Worm (Caenorhabditis elegans) whole organism, L1 larva: Measurements from ENCODE around the gene T09A5.5.

ENCODE experiments used
- aha-1 ChIP-seq: fragments of 150-350 bp; optimal IDR thresholded peaks from 2 replicates; lab custom pipeline; 2014; ENCODE audit warnings: missing biosample characterization, missing genetic modification characterization
- ama-1 ChIP-seq: fragments of 150-350 bp; optimal IDR thresholded peaks from 2 replicates; lab custom pipeline; 2014
- ceh-63 ChIP-seq: fragments of 200-800 bp; sonication (Bioruptor generic); optimal IDR thresholded peaks from 2 replicates; lab custom pipeline; 2018; ENCODE audit warnings: mild to moderate bottlenecking, missing genetic modification characterization, missing compliant biosample characterization
- ceh-88 ChIP-seq: fragments of 200-800 bp; sonication (Bioruptor generic); IDR thresholded peaks from 2 replicates; pipeline ENCODE4 v1.3.6; 2022; ENCODE audit warnings: missing genetic modification characterization, missing compliant biosample characterization
- ceh-90 ChIP-seq: sonication (generic microtip); optimal IDR thresholded peaks from 2 replicates; lab custom pipeline; 2016; ENCODE audit warnings: missing genetic modification characterization, missing compliant biosample characterization
- dpl-1 ChIP-seq, 3 experiments: fragments of 150-350 bp in 2 of 3; sonication (generic microtip) in 1 of 3; optimal IDR thresholded peaks; 2 replicates each; lab custom pipeline; 2014 to 2017; ENCODE audit warnings: missing biosample characterization in 3 of 3, missing genetic modification characterization in 3 of 3, missing genetic modification reagents in 3 of 3
- dsc-1 ChIP-seq: sonication (generic microtip); optimal IDR thresholded peaks from 2 replicates; lab custom pipeline; 2016; ENCODE audit warnings: mild to moderate bottlenecking, missing genetic modification characterization, missing compliant biosample characterization
- efl-3 ChIP-seq: fragments of 200-800 bp; sonication (Bioruptor generic); optimal IDR thresholded peaks from 2 replicates; lab custom pipeline; 2018; ENCODE audit warnings: mild to moderate bottlenecking, missing genetic modification characterization, missing compliant biosample characterization
- egl-27 ChIP-seq, 2 experiments: fragments of 150-350 bp in 1 of 2; sonication (generic microtip); optimal IDR thresholded peaks; 3 replicates each; lab custom pipeline; 2017 to 2018; ENCODE audit warnings: missing biosample characterization in 2 of 2, missing genetic modification characterization in 2 of 2, missing genetic modification reagents in 2 of 2
- elt-2 ChIP-seq: sonication (generic microtip); optimal IDR thresholded peaks from 2 replicates; lab custom pipeline; 2016; ENCODE audit warnings: missing genetic modification characterization, mild to moderate bottlenecking, inconsistent platforms, missing compliant biosample characterization, missing genetic modification reagents
- elt-3 ChIP-seq, 6 experiments: fragments of 150-350 bp in 1 of 6; sonication (generic microtip); optimal IDR thresholded peaks; 2 replicates each; lab custom pipeline; 2017 to 2018; ENCODE audit warnings: missing biosample characterization in 6 of 6, missing genetic modification characterization in 6 of 6, inconsistent platforms in 1 of 6
- ets-5 ChIP-seq: fragments of 200-800 bp; sonication (Bioruptor generic); IDR thresholded peaks from 2 replicates; pipeline ENCODE4 v1.3.6; 2022; ENCODE audit warnings: missing genetic modification characterization, missing compliant biosample characterization
- fkh-10 ChIP-seq: sonication (generic microtip); optimal IDR thresholded peaks from 2 replicates; lab custom pipeline; 2017; ENCODE audit warnings: missing biosample characterization, missing genetic modification reagents, missing genetic modification characterization
- fkh-4 ChIP-seq: sonication (generic microtip); optimal IDR thresholded peaks from 2 replicates; lab custom pipeline; 2016; ENCODE audit warnings: missing compliant biosample characterization, missing genetic modification characterization, borderline replicate concordance
- fkh-8 ChIP-seq: sonication (generic microtip); optimal IDR thresholded peaks from 2 replicates; lab custom pipeline; 2016; ENCODE audit warnings: mild to moderate bottlenecking, missing genetic modification characterization, missing compliant biosample characterization
- fos-1 ChIP-seq: fragments of 150-350 bp; optimal IDR thresholded peaks from 2 replicates; lab custom pipeline; 2014; ENCODE audit warnings: missing biosample characterization, missing genetic modification characterization
- hlh-4 ChIP-seq: sonication (generic microtip); optimal IDR thresholded peaks from 2 replicates; lab custom pipeline; 2016; ENCODE audit warnings: mild to moderate bottlenecking, missing genetic modification characterization, missing compliant biosample characterization
- isw-1 ChIP-seq: fragments of 200-800 bp; sonication (Bioruptor generic); IDR thresholded peaks from 2 replicates; pipeline ENCODE4 v1.3.6; 2022; ENCODE audit warnings: missing genetic modification characterization, missing compliant biosample characterization
- jun-1 ChIP-seq: fragments of 150-350 bp; optimal IDR thresholded peaks from 2 replicates; lab custom pipeline; 2014; ENCODE audit warnings: missing biosample characterization, missing genetic modification reagents, missing genetic modification characterization
- lin-13 ChIP-seq: fragments of 150-350 bp; optimal IDR thresholded peaks from 2 replicates; lab custom pipeline; 2014; ENCODE audit warnings: missing biosample characterization, missing genetic modification reagents, missing genetic modification characterization
- lin-14 ChIP-seq: fragments of 200-800 bp; sonication (Bioruptor generic); optimal IDR thresholded peaks from 2 replicates; lab custom pipeline; 2018; ENCODE audit warnings: mild to moderate bottlenecking, missing genetic modification characterization, moderate library complexity, missing compliant biosample characterization
- lir-3 ChIP-seq: sonication (generic microtip); optimal IDR thresholded peaks from 2 replicates; lab custom pipeline; 2016; ENCODE audit warnings: mild to moderate bottlenecking, missing genetic modification characterization, moderate library complexity, missing compliant biosample characterization; ENCODE audit not compliant: poor library complexity
- lsy-2 ChIP-seq, 2 experiments: fragments of 150-350 bp; optimal IDR thresholded peaks; 2 replicates each; lab custom pipeline; 2014; ENCODE audit warnings: missing biosample characterization in 2 of 2, missing genetic modification characterization in 2 of 2
- mef-2 ChIP-seq: fragments of 150-350 bp; optimal IDR thresholded peaks from 2 replicates; lab custom pipeline; 2014; ENCODE audit warnings: missing biosample characterization, missing genetic modification characterization
- nhr-19 ChIP-seq: fragments of 200-800 bp; sonication (Bioruptor generic); conservative IDR thresholded peaks from 2 replicates; pipeline ENCODE4 v1.3.6; 2022; ENCODE audit warnings: missing genetic modification characterization, missing compliant biosample characterization
- nhr-20 ChIP-seq: sonication (generic microtip); optimal IDR thresholded peaks from 2 replicates; lab custom pipeline; 2016; ENCODE audit warnings: mild to moderate bottlenecking, missing genetic modification characterization, missing compliant biosample characterization
- nhr-237 ChIP-seq: fragments of 150-350 bp; optimal IDR thresholded peaks from 2 replicates; lab custom pipeline; 2014; ENCODE audit warnings: missing biosample characterization, missing genetic modification characterization
- nhr-28 ChIP-seq: fragments of 150-350 bp; optimal IDR thresholded peaks from 2 replicates; lab custom pipeline; 2014; ENCODE audit warnings: missing biosample characterization, missing genetic modification characterization
- nhr-47 ChIP-seq: sonication (generic microtip); optimal IDR thresholded peaks from 2 replicates; lab custom pipeline; 2016; ENCODE audit warnings: mild to moderate bottlenecking, missing genetic modification characterization, moderate library complexity, missing compliant biosample characterization
- nhr-77 ChIP-seq: fragments of 150-350 bp; optimal IDR thresholded peaks from 2 replicates; lab custom pipeline; 2014; ENCODE audit warnings: missing biosample characterization, missing genetic modification characterization
- nhr-85 ChIP-seq: sonication (generic microtip); peaks from one replicate; lab custom pipeline; 2016; ENCODE audit warnings: missing genetic modification characterization, inconsistent platforms, missing compliant biosample characterization
- pag-3 ChIP-seq: sonication (generic microtip); optimal IDR thresholded peaks from 2 replicates; lab custom pipeline; 2017; ENCODE audit warnings: missing genetic modification characterization, mild to moderate bottlenecking, missing compliant biosample characterization, antibody characterized with exemption, borderline replicate concordance; ENCODE audit not compliant: insufficient read depth
- pax-3 ChIP-seq: fragments of 200-800 bp; sonication (Bioruptor generic); optimal IDR thresholded peaks from 2 replicates; lab custom pipeline; 2018; ENCODE audit warnings: mild to moderate bottlenecking, missing genetic modification characterization, moderate library complexity, missing compliant biosample characterization
- pqm-1 ChIP-seq: sonication (generic microtip); optimal IDR thresholded peaks from 3 replicates; lab custom pipeline; 2017; ENCODE audit warnings: missing biosample characterization, missing genetic modification characterization
- sptf-1 ChIP-seq: fragments of 150-350 bp; optimal IDR thresholded peaks from 2 replicates; lab custom pipeline; 2014; ENCODE audit warnings: missing biosample characterization, missing genetic modification characterization
- sup-37 ChIP-seq: fragments of 200-800 bp; sonication (Bioruptor generic); optimal IDR thresholded peaks from 2 replicates; lab custom pipeline; 2018; ENCODE audit warnings: mild to moderate bottlenecking, missing genetic modification characterization, missing compliant biosample characterization
- swsn-7 ChIP-seq: sonication (generic microtip); optimal IDR thresholded peaks from 2 replicates; lab custom pipeline; 2016; ENCODE audit warnings: missing genetic modification characterization, missing compliant biosample characterization
- tbx-2 ChIP-seq: sonication (generic microtip); optimal IDR thresholded peaks from 2 replicates; lab custom pipeline; 2016; ENCODE audit warnings: missing genetic modification characterization, missing compliant biosample characterization
- tlp-1 ChIP-seq: fragments of 150-350 bp; optimal IDR thresholded peaks from 2 replicates; lab custom pipeline; 2014; ENCODE audit warnings: missing biosample characterization, missing genetic modification characterization
- unc-130 ChIP-seq: fragments of 150-350 bp; optimal IDR thresholded peaks from 2 replicates; lab custom pipeline; 2017; ENCODE audit warnings: missing biosample characterization, missing genetic modification characterization, inconsistent platforms
- vab-15 ChIP-seq: sonication (generic microtip); optimal IDR thresholded peaks from 2 replicates; lab custom pipeline; 2017; ENCODE audit warnings: missing genotype, mild to moderate bottlenecking, missing genetic modification characterization, missing compliant biosample characterization
- zip-4 ChIP-seq: fragments of 200-800 bp; sonication (Bioruptor generic); optimal IDR thresholded peaks from 2 replicates; lab custom pipeline; 2018; ENCODE audit warnings: mild to moderate bottlenecking, missing genetic modification characterization, moderate library complexity, missing compliant biosample characterization

The T09A5.5 gene

ce11 chrII:7857485-7858010 lies 4.0 kb upstream of the T09A5.5 start, which contains the start of the genes cec-3 and T09A5.15 (continued):
- TF ChIP-seq nhr-47 (tag; lab: Kevin White, UChicago): peak; percentile 73
- TF ChIP-seq pax-3 (tag; lab: Kevin White, UChicago): peak; percentile 56
- TF ChIP-seq egl-27 (tag; optimal IDR thresholded peaks at IDR 0.05; lab: Kevin White, UChicago): no peak
- TF ChIP-seq nhr-77 (tag; lab: Kevin White, UChicago): peak; percentile 5
- no peak for TF ChIP-seq hlh-4 (tag; lab: Kevin White, UChicago)
- TF ChIP-seq lsy-2 (tag; optimal IDR thresholded peaks at IDR 0.05; lab: Kevin White, UChicago): peak; percentile 54 to 83
- TF ChIP-seq aha-1 (tag; lab: Kevin White, UChicago): no peak
- TF ChIP-seq elt-3 (tag; optimal IDR thresholded peaks at IDR 0.05; lab: Kevin White, UChicago): no peak
- TF ChIP-seq tbx-2 (tag; lab: Kevin White, UChicago): peak; percentile 46
- peak; percentile 47 for TF ChIP-seq dsc-1 (tag; lab: Kevin White, UChicago)
- TF ChIP-seq lin-14 (GFP tag; lab: Kevin White, UChicago): peak; percentile 56
- no peak for TF ChIP-seq jun-1
- no peak for TF ChIP-seq pqm-1
- peak; percentile 43 to 68 (median 57) for TF ChIP-seq dpl-1 (GFP tag; optimal IDR thresholded peaks at IDR 0.05; lab: Kevin White, UChicago)
- peak; percentile 40 for TF ChIP-seq nhr-85
- TF ChIP-seq tlp-1 (tag; lab: Kevin White, UChicago): no peak
- TF ChIP-seq swsn-7: peak; percentile 52
- TF ChIP-seq elt-2 (tag; lab: Kevin White, UChicago): no peak
- TF ChIP-seq nhr-28 (tag; lab: Kevin White, UChicago): no peak
- no peak for TF ChIP-seq pag-3 (tag; lab: Kevin White, UChicago)
- peak; percentile 51 for TF ChIP-seq fkh-8
- TF ChIP-seq lin-13 (GFP tag; lab: Kevin White, UChicago): no peak
- no peak for TF ChIP-seq fkh-4
- no peak for TF ChIP-seq ets-5 (GFP tag; lab: Robert Waterston, UW)
- no peak for TF ChIP-seq ceh-63 (GFP tag; lab: Kevin White, UChicago)
- 0 out of 2 replicates have a peak, but pooled peaks have one; percentile 14 for TF ChIP-seq nhr-19 (GFP tag; lab: Robert Waterston, UW)
- TF ChIP-seq lir-3 (tag; lab: Kevin White, UChicago): peak; percentile 55
- TF ChIP-seq vab-15 (tag; lab: Kevin White, UChicago): no peak
- no peak for TF ChIP-seq unc-130 (tag; lab: Kevin White, UChicago)
- no peak for TF ChIP-seq fos-1 (tag; lab: Kevin White, UChicago)
- TF ChIP-seq nhr-20 (tag; lab: Kevin White, UChicago): peak; percentile 61
- TF ChIP-seq, all 84 proteins: peak for 35

ce11 chrII:7855619-7856018 lies 2.0 kb upstream of the T09A5.5 start, which contains the start of gene mdmh-35:
TSS of gene mdmh-35 (minus strand) at chrII:7855719.
- TF ChIP-seq elt-2 (tag; lab: Kevin White, UChicago) (no peak), sup-37 (no peak), mef-2 (tag; lab: Kevin White, UChicago) (no peak), isw-1 (GFP tag; lab: Robert Waterston, UW) (no peak), pag-3 (tag; lab: Kevin White, UChicago) (no peak), elt-3 (tag; optimal IDR thresholded peaks at IDR 0.05; lab: Kevin White, UChicago) (no peak), zip-4 (no peak), ama-1 (lab: Kevin White, UChicago) (no peak), pqm-1 (no peak), ceh-90 (no peak), efl-3 (GFP tag; lab: Kevin White, UChicago) (no peak), nhr-237 (tag; lab: Kevin White, UChicago) (no peak), lsy-2 (tag; optimal IDR thresholded peaks at IDR 0.05; lab: Kevin White, UChicago) (no peak), ceh-88 (GFP tag; lab: Robert Waterston, UW) (no peak), fkh-10 (GFP tag; lab: Kevin White, UChicago) (no peak), sptf-1 (no peak), ceh-63 (GFP tag; lab: Kevin White, UChicago) (no peak)
